Worm (Caenorhabditis elegans) whole organism, L4/young adult: ENCODE data around the gene lron-7.

Source experiments
- W03F9.2 ChIP-seq: fragments of 150-350 bp; optimal IDR thresholded peaks from 2 replicates; lab custom pipeline; 2014; ENCODE audit warnings: missing biosample characterization, missing genetic modification characterization
- him-1 ChIP-seq: sonication (generic microtip); optimal IDR thresholded peaks from 2 replicates; lab custom pipeline; 2016; ENCODE audit warnings: missing genotype, missing genetic modification reagents, missing genetic modification characterization, missing compliant biosample characterization

DNA sequence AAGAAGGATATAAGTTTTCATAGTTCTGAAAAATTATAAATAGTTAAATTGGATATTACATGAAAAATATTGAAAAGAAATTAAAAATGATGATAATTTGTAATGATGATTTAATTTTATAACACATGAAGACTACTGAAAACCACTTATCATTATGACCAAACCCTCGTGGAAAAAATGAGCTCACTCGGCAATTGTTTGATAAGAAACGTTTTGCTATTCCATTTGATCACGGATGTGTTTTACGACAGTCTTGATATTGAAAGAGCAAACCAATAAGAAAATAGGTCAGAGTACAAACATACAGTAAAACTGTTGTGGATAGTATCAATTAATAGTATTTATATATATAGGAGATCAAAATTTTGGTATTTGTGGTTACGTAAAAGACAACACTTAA lies 23.4 kb downstream of the lron-7 start, which contains the start of gene spp-3:
- TF ChIP-seq him-1 (tag; lab: Kevin White, UChicago) (no peak), W03F9.2 (tag; lab: Kevin White, UChicago) (no peak)
